Fruit fly (Drosophila melanogaster): ENCODE results near the gene Mst77Y-4.
"Not testable (repeated sequence)": the region's sequence is repeated elsewhere in the genome, so short reads cannot be mapped to it uniquely, and the experiment has no call there.

DNA sequence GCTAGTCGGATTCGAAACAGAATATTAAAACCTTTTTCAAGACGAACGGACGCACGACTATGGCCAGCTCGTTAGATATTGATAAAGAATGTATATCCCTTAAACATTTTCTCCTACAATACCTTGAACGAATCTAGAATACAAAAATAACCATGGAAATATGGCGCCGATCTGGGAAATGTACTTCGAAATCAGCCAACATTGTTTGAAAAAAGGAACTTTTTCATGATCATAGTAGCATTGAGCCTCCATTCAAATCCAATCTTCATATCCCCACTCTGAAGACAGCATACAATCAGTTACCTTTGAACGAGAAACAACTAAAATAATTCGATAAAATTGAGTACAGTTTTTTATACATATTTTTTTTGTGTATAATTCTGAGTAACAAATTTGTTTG, 4.2 kb downstream of the Mst77Y-4 start, which contains the start of gene CG45764:
- TF ChIP-seq net, CG6276, topi, Eip75B, CG4318, lz, acj6, Lpt, CG8632, fd85E, CG6808, CG6792, Eip93F (GFP tag; optimal IDR thresholded peaks at IDR 0.05): not testable (repeated sequence)

Measured in whole organism, prepupa.